Fruit fly (Drosophila melanogaster): Measurements from ENCODE around the gene msn.

- TF ChIP-seq h (optimal IDR thresholded peaks at IDR 0.05), result no peak
- no peak for TF ChIP-seq Myc (optimal IDR thresholded peaks at IDR 0.05)
- TF ChIP-seq psq (optimal IDR thresholded peaks at IDR 0.05), result peak; percentile 95
- TF ChIP-seq ttk (optimal IDR thresholded peaks at IDR 0.05), result no peak
These were observed 3.0 kb upstream of the msn start, which contains the start of gene dos for dm6 chr3L:2589167-2589910.
